Fruit fly (Drosophila melanogaster): Measurements from ENCODE around the gene CG5050.

CG5050 gene

DNA sequence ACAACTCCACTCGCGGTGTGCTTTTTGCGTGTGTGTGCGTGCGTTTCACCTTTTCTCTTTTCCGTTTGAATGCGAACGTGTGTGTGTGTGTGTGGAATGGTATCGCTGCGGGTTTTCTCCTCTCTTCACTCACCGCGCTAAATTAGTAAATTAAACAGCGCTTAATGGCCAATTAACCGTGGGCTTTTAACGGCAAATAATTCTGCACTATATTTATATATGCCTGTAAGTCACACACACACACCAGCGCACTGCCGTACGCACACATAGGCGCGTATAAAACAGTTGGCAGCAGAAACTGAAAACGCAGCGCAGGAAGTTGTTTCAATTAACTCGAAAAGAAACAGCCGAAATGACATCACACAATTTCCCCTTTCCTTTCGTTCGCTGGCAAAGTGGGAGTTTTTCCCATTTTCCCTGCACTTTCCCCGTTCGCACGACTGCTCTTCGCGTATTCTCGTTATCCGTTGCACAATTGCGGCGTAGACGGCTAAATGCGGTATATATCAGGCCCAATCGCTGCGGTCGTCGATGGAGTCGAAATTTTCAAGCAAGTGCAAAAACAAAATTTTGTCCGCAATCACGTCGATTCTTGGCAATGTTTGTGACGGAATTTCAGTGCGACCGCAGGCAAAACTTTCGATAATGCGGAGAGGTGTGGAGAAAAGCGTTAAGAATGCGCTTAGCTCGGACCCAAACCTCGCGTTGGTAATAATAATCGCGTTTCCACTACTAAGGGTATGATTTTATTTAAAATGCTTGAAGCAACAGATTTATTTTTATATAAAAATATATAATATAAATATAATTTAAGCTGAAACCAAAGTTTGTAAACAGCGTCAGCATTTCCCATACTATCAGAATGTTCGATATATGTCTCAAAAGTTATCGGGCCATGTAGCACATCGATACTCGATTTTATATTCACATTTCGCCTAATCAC lies 20.1 kb downstream of the CG5050 start, which contains the start of gene BicD:
Gene BicD (minus strand): TSS at position 634 of the 943 bp plus-strand sequence.
- TF ChIP-seq CG11762 (GFP tag; optimal IDR thresholded peaks at IDR 0.05; ENCODE audit: insufficient read depth) = no peak
- peak; percentile 15 for TF ChIP-seq Eip93F (GFP tag; optimal IDR thresholded peaks at IDR 0.05)
- peak; percentile 50; the same call in 2 of the 3 replicates for TF ChIP-seq CG8119 (GFP tag; IDR thresholded peaks at IDR 0.05)
- peak; percentile 69 for TF ChIP-seq Eip78C (GFP tag)
- TF ChIP-seq fkh (GFP tag; optimal IDR thresholded peaks at IDR 0.05) = peak; percentile 31
- peak; percentile 4 for TF ChIP-seq Blimp-1 (GFP tag; optimal IDR thresholded peaks at IDR 0.05)
- TF ChIP-seq Sox102F (GFP tag; optimal IDR thresholded peaks at IDR 0.05) = no peak
- no peak for TF ChIP-seq CG6276 (GFP tag; optimal IDR thresholded peaks at IDR 0.05)
- no peak; the same call in 1 of the 2 replicates for TF ChIP-seq CG15336 (GFP tag; IDR thresholded peaks at IDR 0.05)
- TF ChIP-seq Ets96B (tag; optimal IDR thresholded peaks at IDR 0.05) = peak; percentile 12
- peak; percentile 13 for TF ChIP-seq CG1621 (tag; optimal IDR thresholded peaks at IDR 0.05)
- TF ChIP-seq esn (GFP tag; optimal IDR thresholded peaks at IDR 0.05) = peak; percentile 9
- TF ChIP-seq CG6854 (GFP tag; optimal IDR thresholded peaks at IDR 0.05) = peak; percentile 50
- no peak for TF ChIP-seq CG3919 (GFP tag; optimal IDR thresholded peaks at IDR 0.05)
- TF ChIP-seq dsx (GFP tag; optimal IDR thresholded peaks at IDR 0.05; ENCODE audit: poor library complexity, severe bottlenecking) = peak; percentile 12
- no peak for TF ChIP-seq CG11294 (GFP tag; IDR thresholded peaks at IDR 0.05)
- peak; percentile 44 for TF ChIP-seq vri (GFP tag; optimal IDR thresholded peaks at IDR 0.05)
- TF ChIP-seq svp (GFP tag) = peak; percentile 56

DNA sequence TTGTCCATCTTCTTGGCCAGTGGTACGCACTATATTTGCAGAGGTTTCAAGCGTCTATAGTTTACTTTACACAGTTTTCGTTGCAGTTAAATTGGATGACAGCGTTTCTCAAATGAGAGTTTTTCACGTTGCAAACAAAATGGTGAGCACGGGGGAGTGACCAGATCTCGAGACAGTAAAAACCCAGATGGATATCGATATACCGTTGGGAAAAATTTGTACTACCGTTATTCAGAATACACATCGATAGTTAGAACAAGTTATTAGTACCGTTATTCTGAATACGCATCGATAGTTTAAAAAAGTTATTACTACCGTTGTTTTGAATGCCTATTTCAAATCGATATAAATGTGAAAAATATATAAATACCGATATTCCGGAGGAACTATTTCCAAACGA lies 25.0 kb downstream of the CG5050 start, which contains the start of gene cass:
Gene cass (minus strand): TSS at position 179 of the 400 bp plus-strand sequence.
- no peak for TF ChIP-seq CG3032 (tag; optimal IDR thresholded peaks at IDR 0.05)
- TF ChIP-seq dsx (GFP tag; optimal IDR thresholded peaks at IDR 0.05; ENCODE audit: poor library complexity, severe bottlenecking) = peak; percentile 10
- TF ChIP-seq CG34406 (GFP tag; optimal IDR thresholded peaks at IDR 0.05) = no peak
- no peak for TF ChIP-seq CG1621 (tag; optimal IDR thresholded peaks at IDR 0.05)
- TF ChIP-seq esn (GFP tag; optimal IDR thresholded peaks at IDR 0.05) = peak; percentile 36
- no peak for TF ChIP-seq Smox (GFP tag; optimal IDR thresholded peaks at IDR 0.05)
- no peak for TF ChIP-seq CG11294 (GFP tag; IDR thresholded peaks at IDR 0.05)
- TF ChIP-seq CG6854 (GFP tag; optimal IDR thresholded peaks at IDR 0.05) = no peak
- TF ChIP-seq CG16779 (tag; optimal IDR thresholded peaks at IDR 0.05) = no peak
- no peak for TF ChIP-seq eg (GFP tag; IDR thresholded peaks at IDR 0.05)
- TF ChIP-seq pdm3 (GFP tag; optimal IDR thresholded peaks at IDR 0.05) = no peak
- TF ChIP-seq Blimp-1 (GFP tag; optimal IDR thresholded peaks at IDR 0.05) = no peak
- no peak for TF ChIP-seq CG6808 (GFP tag; optimal IDR thresholded peaks at IDR 0.05)
- TF ChIP-seq salr (GFP tag; optimal IDR thresholded peaks at IDR 0.05) = no peak
- no peak for TF ChIP-seq acj6 (GFP tag; optimal IDR thresholded peaks at IDR 0.05)
- no peak for TF ChIP-seq CG15336 (GFP tag; IDR thresholded peaks at IDR 0.05)
- TF ChIP-seq CG11902 (GFP tag; optimal IDR thresholded peaks at IDR 0.05) = no peak
- TF ChIP-seq Sox15 (GFP tag; optimal IDR thresholded peaks at IDR 0.05) = no peak
- no peak for TF ChIP-seq cyc (GFP tag; optimal IDR thresholded peaks at IDR 0.05)
- TF ChIP-seq Eip78C (GFP tag) = peak; percentile 74
- TF ChIP-seq Met (GFP tag; optimal IDR thresholded peaks at IDR 0.05) = no peak
- TF ChIP-seq achi (GFP tag; optimal IDR thresholded peaks at IDR 0.05) = no peak
- TF ChIP-seq Sox14 (GFP tag; optimal IDR thresholded peaks at IDR 0.05) = peak; percentile 2
- no peak for TF ChIP-seq Lpt (GFP tag; optimal IDR thresholded peaks at IDR 0.05)
- TF ChIP-seq svp (GFP tag) = peak; percentile 19
- TF ChIP-seq Eip93F (GFP tag; optimal IDR thresholded peaks at IDR 0.05) = no peak
- no peak for TF ChIP-seq Hr4 (GFP tag; optimal IDR thresholded peaks at IDR 0.05)
- TF ChIP-seq OdsH (GFP tag; optimal IDR thresholded peaks at IDR 0.05) = no peak

All from whole organism, prepupa.